Worm (Caenorhabditis elegans) whole organism, midembryonic: ENCODE data around the gene dep-1.

ENCODE experiments used
- T22C8.4 ChIP-seq: fragments of 200-800 bp; sonication (Bioruptor generic); IDR thresholded peaks from 2 replicates; pipeline ENCODE4 v1.3.6; 2022; ENCODE audit warnings: missing genetic modification characterization, missing compliant biosample characterization
- cog-1 ChIP-seq: sonication (generic microtip); optimal IDR thresholded peaks from 2 replicates; lab custom pipeline; 2016; ENCODE audit warnings: missing genetic modification characterization, missing compliant biosample characterization
- flt-1 ChIP-seq: fragments of 200-800 bp; sonication (Bioruptor generic); IDR thresholded peaks from 2 replicates; pipeline ENCODE4 v1.3.6; 2022; ENCODE audit warnings: missing genetic modification characterization, missing compliant biosample characterization
- tab-1 ChIP-seq: fragments of 200-800 bp; sonication (Bioruptor generic); IDR thresholded peaks from 2 replicates; pipeline ENCODE4 v1.3.6; 2022; ENCODE audit warnings: missing genetic modification characterization, missing compliant biosample characterization
- ztf-29 ChIP-seq: fragments of 200-800 bp; sonication (Bioruptor generic); IDR thresholded peaks from 2 replicates; pipeline ENCODE4 v1.3.6; 2022; ENCODE audit warnings: missing genetic modification reagents, missing genetic modification characterization, missing compliant biosample characterization

DNA sequence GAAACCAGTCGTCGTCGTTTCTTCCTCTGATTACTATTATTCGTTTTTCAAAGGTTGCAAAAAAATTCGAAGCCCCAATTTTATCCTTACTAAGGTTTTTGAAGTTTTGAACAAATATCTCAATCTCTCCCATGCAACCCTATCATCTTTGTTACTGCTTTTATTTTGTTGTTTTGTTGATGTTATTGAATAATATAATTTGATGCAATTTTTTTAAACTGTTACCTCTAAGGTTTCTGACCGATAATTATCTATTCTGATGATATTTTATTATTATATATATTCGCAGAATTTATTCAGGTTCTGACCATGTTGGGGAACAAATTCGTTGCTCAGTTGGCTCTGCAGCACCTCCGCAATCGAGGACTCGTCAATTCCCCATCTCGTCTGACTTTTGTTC lies 23.5 kb downstream of the dep-1 start, which contains the start of gene ndub-2:
- TF ChIP-seq flt-1 (no peak), ztf-29 (no peak), cog-1 (tag; lab: Kevin White, UChicago) (no peak), tab-1 (no peak), T22C8.4 (GFP tag; lab: Robert Waterston, UW) (no peak)
